Worm (Caenorhabditis elegans): ENCODE data around the gene fbxa-59.
A peak's percentile ranks its signal among the peaks of the same experiment; 100 is the strongest.

The fbxa-59 gene

ce11 chrIII:901148-901547 lies 42.1 kb downstream of the fbxa-59 start, which contains the start of gene sucl-2:
TSS of gene sucl-2 (minus strand) at chrIII:901412.
- TF ChIP-seq ceh-16 (tag; optimal IDR thresholded peaks at IDR 0.05): no peak
- no peak for TF ChIP-seq fkh-10 (GFP tag; optimal IDR thresholded peaks at IDR 0.05)
- TF ChIP-seq tbx-2 (tag; optimal IDR thresholded peaks at IDR 0.05): no peak
- TF ChIP-seq ceh-28 (tag; optimal IDR thresholded peaks at IDR 0.05): no peak
- TF ChIP-seq pha-4 (tag; optimal IDR thresholded peaks at IDR 0.05): no peak
- TF ChIP-seq fkh-2 (tag; optimal IDR thresholded peaks at IDR 0.05): no peak
- no peak for TF ChIP-seq ZK546.5 (tag; optimal IDR thresholded peaks at IDR 0.05)
- no peak for TF ChIP-seq zag-1 (tag; optimal IDR thresholded peaks at IDR 0.05)
- no peak for TF ChIP-seq lin-15B (tag; optimal IDR thresholded peaks at IDR 0.05)
- TF ChIP-seq ama-1 (optimal IDR thresholded peaks at IDR 0.05): no peak
- TF ChIP-seq nhr-237 (tag; optimal IDR thresholded peaks at IDR 0.05): no peak
- TF ChIP-seq nhr-23 (tag; optimal IDR thresholded peaks at IDR 0.05): no peak
- no peak for TF ChIP-seq unc-62 (GFP tag; optimal IDR thresholded peaks at IDR 0.05)

ce11 chrIII:900134-900533 lies 43.1 kb downstream of the fbxa-59 start:
- TF ChIP-seq aly-2 (tag; optimal IDR thresholded peaks at IDR 0.05): no peak
- TF ChIP-seq elt-3 (tag; optimal IDR thresholded peaks at IDR 0.05): no peak
- no peak for TF ChIP-seq sea-2 (GFP tag; optimal IDR thresholded peaks at IDR 0.05)
- no peak for TF ChIP-seq nhr-76 (tag; optimal IDR thresholded peaks at IDR 0.05)
- TF ChIP-seq nhr-12 (tag; optimal IDR thresholded peaks at IDR 0.05): no peak
- no peak for TF ChIP-seq nhr-28 (tag; optimal IDR thresholded peaks at IDR 0.05)
- TF ChIP-seq ceh-16 (tag; optimal IDR thresholded peaks at IDR 0.05): no peak
- TF ChIP-seq snpc-4 (tag; optimal IDR thresholded peaks at IDR 0.05): no peak
- TF ChIP-seq nhr-77 (tag; optimal IDR thresholded peaks at IDR 0.05): no peak
- no peak for TF ChIP-seq nhr-237 (tag; optimal IDR thresholded peaks at IDR 0.05)
- no peak for TF ChIP-seq pha-4 (tag; optimal IDR thresholded peaks at IDR 0.05)
- no peak for TF ChIP-seq ceh-28 (tag; optimal IDR thresholded peaks at IDR 0.05)
- TF ChIP-seq ztf-11 (tag; optimal IDR thresholded peaks at IDR 0.05): no peak
- no peak for TF ChIP-seq nhr-43 (tag; optimal IDR thresholded peaks at IDR 0.05; ENCODE audit: poor library complexity, severe bottlenecking)
- no peak for TF ChIP-seq egl-5 (tag; optimal IDR thresholded peaks at IDR 0.05)
- TF ChIP-seq fkh-2 (tag; optimal IDR thresholded peaks at IDR 0.05): no peak

ce11 chrIII:896904-897303 lies 46.4 kb downstream of the fbxa-59 start:
- TF ChIP-seq nhr-43 (tag; optimal IDR thresholded peaks at IDR 0.05; ENCODE audit: poor library complexity, severe bottlenecking) (no peak), lin-39 (tag; optimal IDR thresholded peaks at IDR 0.05) (no peak), R02D3.7 (tag; optimal IDR thresholded peaks at IDR 0.05) (no peak), nhr-28 (tag; optimal IDR thresholded peaks at IDR 0.05) (no peak), ceh-28 (tag; optimal IDR thresholded peaks at IDR 0.05) (no peak), nhr-237 (tag; optimal IDR thresholded peaks at IDR 0.05) (no peak), nfya-1 (tag; optimal IDR thresholded peaks at IDR 0.05; ENCODE audit: insufficient read depth) (no peak), snpc-4 (tag; optimal IDR thresholded peaks at IDR 0.05) (no peak), ama-1 (optimal IDR thresholded peaks at IDR 0.05) (no peak), skn-1 (tag; optimal IDR thresholded peaks at IDR 0.05) (no peak), daf-12 (tag; optimal IDR thresholded peaks at IDR 0.05) (no peak), nhr-25 (tag; optimal IDR thresholded peaks at IDR 0.05) (no peak), aly-2 (tag; optimal IDR thresholded peaks at IDR 0.05) (no peak), egl-27 (tag; optimal IDR thresholded peaks at IDR 0.05) (no peak), ztf-4 (tag; optimal IDR thresholded peaks at IDR 0.05) (no peak), ZK546.5 (tag; optimal IDR thresholded peaks at IDR 0.05) (no peak), nhr-76 (tag; optimal IDR thresholded peaks at IDR 0.05) (no peak), unc-39 (tag; optimal IDR thresholded peaks at IDR 0.05) (no peak)

DNA sequence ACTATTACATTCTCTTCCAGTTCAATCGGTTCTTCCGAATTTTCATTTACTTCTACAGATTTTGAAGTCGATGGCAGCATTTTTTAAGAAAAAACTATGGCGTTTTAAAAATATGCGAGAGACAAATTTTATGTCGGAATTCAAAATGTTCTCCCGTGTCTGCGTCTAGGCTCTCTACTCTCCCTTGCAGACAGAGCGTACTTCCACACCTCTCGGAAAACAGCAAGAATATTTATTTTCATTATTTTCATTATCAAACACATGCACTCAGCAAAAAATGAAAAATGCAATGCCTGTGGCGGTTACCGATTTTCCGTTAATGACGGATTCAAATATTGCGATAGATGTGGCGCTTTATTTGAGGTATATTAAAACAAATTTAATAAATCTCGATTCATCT lies 47.8 kb downstream of the fbxa-59 start, which contains the start of the genes ztf-18 and F23H11.2:
ztf-18 (minus strand) TSS at position 188 of the 400 bp plus-strand sequence.
F23H11.2 (plus strand) TSS at position 223 of the 400 bp plus-strand sequence.
- TF ChIP-seq nhr-28 (tag; optimal IDR thresholded peaks at IDR 0.05) (no peak), nhr-12 (tag; optimal IDR thresholded peaks at IDR 0.05) (no peak), nhr-67 (tag; optimal IDR thresholded peaks at IDR 0.05) (no peak), elt-1 (tag; optimal IDR thresholded peaks at IDR 0.05) (no peak), fkh-2 (tag; optimal IDR thresholded peaks at IDR 0.05) (no peak), lin-39 (tag; optimal IDR thresholded peaks at IDR 0.05) (no peak)

DNA sequence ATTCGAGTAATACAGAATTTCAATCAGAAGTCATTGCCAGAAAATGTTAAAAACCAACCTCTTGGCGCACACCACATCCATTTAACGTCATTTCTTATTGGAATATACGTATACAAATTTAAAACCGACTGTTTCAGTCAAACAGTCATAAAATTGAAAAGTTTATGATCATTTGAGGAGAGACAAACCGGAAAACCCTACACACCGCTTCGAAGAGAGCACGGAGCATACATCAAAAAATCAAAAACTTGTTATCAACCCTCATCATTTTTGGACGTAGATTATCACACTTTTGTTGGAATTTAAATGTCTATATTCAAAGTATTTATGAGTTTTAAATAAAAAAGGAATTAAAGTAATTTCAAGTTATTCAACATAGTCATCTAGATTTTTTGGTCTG lies 52.3 kb downstream of the fbxa-59 start, which contains the start of gene T24C4.10:
T24C4.10 (minus strand) TSS at position 230 of the 400 bp plus-strand sequence.
- TF ChIP-seq daf-12 (tag; optimal IDR thresholded peaks at IDR 0.05) (no peak), pqm-1 (tag; optimal IDR thresholded peaks at IDR 0.05) (peak; percentile 48), elt-2 (tag; optimal IDR thresholded peaks at IDR 0.05) (peak; percentile 62), mdl-1 (tag; optimal IDR thresholded peaks at IDR 0.05) (no peak)

All from whole organism, L3 larva.